Fruit fly (Drosophila melanogaster): ENCODE results near the gene CG12493.

The CG12493 gene

dm6 chr3L:4753638-4754037 lies at the start of gene CG12493:
Gene CG12493, minus strand, starts transcription at chr3L:4753738.
- TF ChIP-seq CG15710 (tag; optimal IDR thresholded peaks at IDR 0.05) (no peak), Ets98B (GFP tag; IDR thresholded peaks at IDR 0.05) (no peak), CG32121 (GFP tag; IDR thresholded peaks at IDR 0.05) (no peak)

- TF ChIP-seq CG15710 (tag; optimal IDR thresholded peaks at IDR 0.05), result no peak
- peak; percentile 14; the same call in 1 of the 3 replicates for TF ChIP-seq fd96Ca (GFP tag; IDR thresholded peaks at IDR 0.05)
These were observed 47.1 kb upstream of the CG12493 start for dm6 chr3L:4800641-4801040.

- TF ChIP-seq Snoo (tag; optimal IDR thresholded peaks at IDR 0.05), result no peak
- TF ChIP-seq CG9948 (tag; optimal IDR thresholded peaks at IDR 0.05), result no peak
- TF ChIP-seq fd96Ca (GFP tag; IDR thresholded peaks at IDR 0.05), result no peak
- no peak for TF ChIP-seq CG8301 (tag; optimal IDR thresholded peaks at IDR 0.05)
These were observed 22.9 kb upstream of the CG12493 start for dm6 chr3L:4776432-4776831.

dm6 chr3L:4757583-4757982 lies 4.0 kb upstream of the CG12493 start, which contains the start of gene CG13711:
Gene CG13711, plus strand, starts transcription at chr3L:4757883.
- TF ChIP-seq rn (GFP tag; IDR thresholded peaks at IDR 0.05) (no peak), CG15710 (tag; optimal IDR thresholded peaks at IDR 0.05) (no peak)

dm6 chr3L:4750754-4751153 lies 2.8 kb downstream of the CG12493 start:
- TF ChIP-seq CG15710 (tag; optimal IDR thresholded peaks at IDR 0.05), result no peak
- TF ChIP-seq fd96Ca (GFP tag; IDR thresholded peaks at IDR 0.05), result no peak
- TF ChIP-seq CG34367 (tag; optimal IDR thresholded peaks at IDR 0.05), result no peak
- TF ChIP-seq CG8159 (tag; optimal IDR thresholded peaks at IDR 0.05), result peak; percentile 29
- TF ChIP-seq CG14655 (GFP tag; optimal IDR thresholded peaks at IDR 0.05), result peak; percentile 28
- no peak for TF ChIP-seq EcR (GFP tag; optimal IDR thresholded peaks at IDR 0.05)
- no peak for TF ChIP-seq CG32121 (GFP tag; IDR thresholded peaks at IDR 0.05)
- TF ChIP-seq CG9948 (tag; optimal IDR thresholded peaks at IDR 0.05), result peak; percentile 8
- no peak for TF ChIP-seq CG4496 (GFP tag; IDR thresholded peaks at IDR 0.05)
- peak; percentile 9 for TF ChIP-seq CG8301 (tag; optimal IDR thresholded peaks at IDR 0.05)
- TF ChIP-seq CG12605 (GFP tag; IDR thresholded peaks at IDR 0.05), result no peak
- TF ChIP-seq D1 (tag; optimal IDR thresholded peaks at IDR 0.05), result no peak
- peak; percentile 23 for TF ChIP-seq CG17806 (tag; optimal IDR thresholded peaks at IDR 0.05)

dm6 chr3L:4749126-4749525 lies 4.4 kb downstream of the CG12493 start:
- TF ChIP-seq Snoo (tag; optimal IDR thresholded peaks at IDR 0.05), result peak; percentile 2
- TF ChIP-seq CG17806 (tag; optimal IDR thresholded peaks at IDR 0.05), result peak; percentile 68
- TF ChIP-seq CG8301 (tag; optimal IDR thresholded peaks at IDR 0.05), result peak; percentile 62
- TF ChIP-seq CG8159 (tag; optimal IDR thresholded peaks at IDR 0.05), result peak; percentile 66
- no peak for TF ChIP-seq CG13204 (GFP tag; optimal IDR thresholded peaks at IDR 0.05)
- TF ChIP-seq CG12605 (GFP tag; IDR thresholded peaks at IDR 0.05), result no peak
- peak; percentile 58 for TF ChIP-seq CG15710 (tag; optimal IDR thresholded peaks at IDR 0.05)
- no peak for TF ChIP-seq gl (tag; optimal IDR thresholded peaks at IDR 0.05)
- peak; percentile 68 for TF ChIP-seq CG9948 (tag; optimal IDR thresholded peaks at IDR 0.05)
- TF ChIP-seq EcR (GFP tag; optimal IDR thresholded peaks at IDR 0.05), result no peak
- peak; percentile 41; the same call in 1 of the 2 replicates for TF ChIP-seq Ets98B (GFP tag; IDR thresholded peaks at IDR 0.05)
- TF ChIP-seq D1 (tag; optimal IDR thresholded peaks at IDR 0.05), result peak; percentile 25
- peak; percentile 45 for TF ChIP-seq Pif1B (GFP tag; optimal IDR thresholded peaks at IDR 0.05)
- TF ChIP-seq fd96Ca (GFP tag; IDR thresholded peaks at IDR 0.05), result no peak
- TF ChIP-seq CG32121 (GFP tag; IDR thresholded peaks at IDR 0.05), result no peak
- TF ChIP-seq Pif1A (GFP tag; optimal IDR thresholded peaks at IDR 0.05), result peak; percentile 53
- TF ChIP-seq CG10348 (GFP tag; IDR thresholded peaks at IDR 0.05), result no peak
- TF ChIP-seq CG34367 (tag; optimal IDR thresholded peaks at IDR 0.05), result peak; percentile 52
- peak; percentile 62 for TF ChIP-seq CG14655 (GFP tag; optimal IDR thresholded peaks at IDR 0.05)
- no peak for TF ChIP-seq rn (GFP tag; IDR thresholded peaks at IDR 0.05)
- peak; percentile 62; the same call in 1 of the 3 replicates for TF ChIP-seq CG4496 (GFP tag; IDR thresholded peaks at IDR 0.05)

- TF ChIP-seq CG13204 (GFP tag; optimal IDR thresholded peaks at IDR 0.05), result no peak
- no peak for TF ChIP-seq Pif1A (GFP tag; optimal IDR thresholded peaks at IDR 0.05)
- TF ChIP-seq gl (tag; optimal IDR thresholded peaks at IDR 0.05), result no peak
- no peak for TF ChIP-seq CG4496 (GFP tag; IDR thresholded peaks at IDR 0.05)
- no peak for TF ChIP-seq CG9948 (tag; optimal IDR thresholded peaks at IDR 0.05)
These were observed 5.5 kb downstream of the CG12493 start for dm6 chr3L:4748053-4748452.

- no peak for TF ChIP-seq Pif1A (GFP tag; optimal IDR thresholded peaks at IDR 0.05)
- TF ChIP-seq EcR (GFP tag; optimal IDR thresholded peaks at IDR 0.05), result peak; percentile 93
- TF ChIP-seq CG32121 (GFP tag; IDR thresholded peaks at IDR 0.05), result no peak
- peak; percentile 40 for TF ChIP-seq CG15710 (tag; optimal IDR thresholded peaks at IDR 0.05)
- TF ChIP-seq CG14655 (GFP tag; optimal IDR thresholded peaks at IDR 0.05), result peak; percentile 59
- no peak for TF ChIP-seq Ets98B (GFP tag; IDR thresholded peaks at IDR 0.05)
- TF ChIP-seq D1 (tag; optimal IDR thresholded peaks at IDR 0.05), result no peak
- TF ChIP-seq CG10348 (GFP tag; IDR thresholded peaks at IDR 0.05), result no peak
- peak; percentile 50 for TF ChIP-seq CG17806 (tag; optimal IDR thresholded peaks at IDR 0.05)
- TF ChIP-seq CG4496 (GFP tag; IDR thresholded peaks at IDR 0.05), result no peak
- peak; percentile 23 for TF ChIP-seq Snoo (tag; optimal IDR thresholded peaks at IDR 0.05)
- TF ChIP-seq gl (tag; optimal IDR thresholded peaks at IDR 0.05), result no peak
- peak; percentile 84 for TF ChIP-seq CG13204 (GFP tag; optimal IDR thresholded peaks at IDR 0.05)
- TF ChIP-seq CG34367 (tag; optimal IDR thresholded peaks at IDR 0.05), result peak; percentile 30
- peak; percentile 53 for TF ChIP-seq CG8301 (tag; optimal IDR thresholded peaks at IDR 0.05)
- no peak for TF ChIP-seq CG12605 (GFP tag; IDR thresholded peaks at IDR 0.05)
- no peak; the same call in 2 of the 3 replicates for TF ChIP-seq fd96Ca (GFP tag; IDR thresholded peaks at IDR 0.05)
- TF ChIP-seq CG8159 (tag; optimal IDR thresholded peaks at IDR 0.05), result peak; percentile 76
- no peak for TF ChIP-seq Pif1B (GFP tag; optimal IDR thresholded peaks at IDR 0.05)
- peak; percentile 37 for TF ChIP-seq CG9948 (tag; optimal IDR thresholded peaks at IDR 0.05)
- TF ChIP-seq rn (GFP tag; IDR thresholded peaks at IDR 0.05), result 0 out of 2 replicates have a peak, but pooled peaks have one; percentile 4
These were observed 6.3 kb downstream of the CG12493 start for dm6 chr3L:4747119-4747851.

Measured in whole organism, pupa.